Fruit fly (Drosophila melanogaster) whole organism, embryonic: ENCODE measurements around the gene Upf1.

Experiments used
- Aef1 ChIP-seq: fragments of 200-800 bp; sonication (Bioruptor generic); IDR thresholded peaks from 3 replicates; pipeline ENCODE4 v1.3.6; 2022; ENCODE audit warnings: missing biosample characterization, missing genetic modification characterization
- CG11093 ChIP-seq: fragments of 200-800 bp; sonication (Bioruptor generic); IDR thresholded peaks from 3 replicates; pipeline ENCODE4 v1.3.6; 2022; ENCODE audit warnings: missing biosample characterization, missing genetic modification characterization
- CG12299 ChIP-seq: fragments of 200-800 bp; sonication (Bioruptor generic); optimal IDR thresholded peaks from 2 replicates; lab custom pipeline; 2018; ENCODE audit warnings: missing biosample characterization, mild to moderate bottlenecking, missing genetic modification characterization
- CG13894 ChIP-seq: fragments of 200-800 bp; sonication (Bioruptor generic); optimal IDR thresholded peaks from 3 replicates; lab custom pipeline; 2018; ENCODE audit warnings: missing biosample characterization, mild to moderate bottlenecking, missing genetic modification characterization, moderate library complexity
- CG14441 ChIP-seq: fragments of 200-800 bp; sonication (Bioruptor generic); IDR thresholded peaks from 2 replicates; pipeline ENCODE4 v1.3.6; 2022; ENCODE audit warnings: missing biosample characterization, missing genetic modification characterization
- CG15011 ChIP-seq: fragments of 200-800 bp; sonication (Bioruptor generic); optimal IDR thresholded peaks from 3 replicates; lab custom pipeline; 2018; ENCODE audit warnings: missing biosample characterization, mild to moderate bottlenecking, missing genetic modification characterization
- CG17359 ChIP-seq: fragments of 200-800 bp; sonication (Bioruptor generic); optimal IDR thresholded peaks from 3 replicates; lab custom pipeline; 2018; ENCODE audit warnings: missing biosample characterization, mild to moderate bottlenecking, missing genetic modification characterization, moderate library complexity
- CG17802 ChIP-seq: fragments of 200-800 bp; sonication (Bioruptor generic); optimal IDR thresholded peaks from 2 replicates; lab custom pipeline; 2018; ENCODE audit warnings: missing biosample characterization, mild to moderate bottlenecking, missing genetic modification characterization, moderate library complexity
- CG18599 ChIP-seq: fragments of 200-800 bp; sonication (Bioruptor generic); optimal IDR thresholded peaks from 3 replicates; lab custom pipeline; 2017; ENCODE audit warnings: missing biosample characterization, missing genetic modification characterization, mild to moderate bottlenecking, moderate library complexity, missing genetic modification reagents
- CG30431 ChIP-seq: fragments of 200-800 bp; sonication (Bioruptor generic); optimal IDR thresholded peaks from 2 replicates; lab custom pipeline; 2017; ENCODE audit warnings: missing biosample characterization, missing genetic modification characterization
- CG4328 ChIP-seq: fragments of 200-800 bp; sonication (Bioruptor generic); optimal IDR thresholded peaks from 3 replicates; lab custom pipeline; 2017; ENCODE audit warnings: missing biosample characterization, missing genetic modification reagents, missing genetic modification characterization
- CG43689 ChIP-seq: fragments of 200-800 bp; sonication (Bioruptor generic); IDR thresholded peaks from 2 replicates; pipeline ENCODE4 v1.3.6; 2022; ENCODE audit warnings: missing biosample characterization, missing genetic modification characterization
- CG4707 ChIP-seq: fragments of 200-800 bp; sonication (Bioruptor generic); optimal IDR thresholded peaks from 2 replicates; lab custom pipeline; 2018; ENCODE audit warnings: missing biosample characterization, mild to moderate bottlenecking, missing genetic modification characterization, moderate library complexity
- CG4730 ChIP-seq: fragments of 200-800 bp; sonication (Bioruptor generic); IDR thresholded peaks from 2 replicates; pipeline ENCODE4 v1.3.6; 2022; ENCODE audit warnings: missing biosample characterization, missing genetic modification characterization
- CG6654 ChIP-seq: fragments of 200-800 bp; sonication (Bioruptor generic); optimal IDR thresholded peaks from 2 replicates; lab custom pipeline; 2017; ENCODE audit warnings: missing biosample characterization, mild to moderate bottlenecking, missing genetic modification characterization
- CG8924 ChIP-seq: fragments of 200-800 bp; optimal IDR thresholded peaks from 3 replicates; lab custom pipeline; 2019; ENCODE audit warnings: missing biosample characterization, mild to moderate bottlenecking, missing genetic modification characterization, moderate library complexity
- D19A ChIP-seq: fragments of 200-800 bp; optimal IDR thresholded peaks from 3 replicates; lab custom pipeline; 2019; ENCODE audit warnings: missing biosample characterization, mild to moderate bottlenecking, missing genetic modification characterization, moderate library complexity
- Dfd ChIP-seq, 2 experiments: fragments of >200 bp; optimal IDR thresholded peaks; 2 replicates each; lab custom pipeline; 2017; ENCODE audit warnings: missing biosample characterization in 2 of 2, missing genetic modification characterization in 2 of 2
- Elba2 ChIP-seq: fragments of 200-800 bp; sonication (Bioruptor generic); optimal IDR thresholded peaks from 3 replicates; lab custom pipeline; 2016; ENCODE audit warnings: missing biosample characterization, missing genetic modification characterization
- Ets65A ChIP-seq: fragments of 200-800 bp; sonication (Bioruptor generic); peaks from one replicate; lab custom pipeline; 2016; ENCODE audit warnings: missing biosample characterization, missing genetic modification characterization
- Ets97D ChIP-seq: fragments of 200-800 bp; sonication (Bioruptor generic); optimal IDR thresholded peaks from 3 replicates; lab custom pipeline; 2016; ENCODE audit warnings: missing biosample characterization, missing genetic modification characterization
- Fer3 ChIP-seq: fragments of 200-800 bp; sonication (Bioruptor generic); optimal IDR thresholded peaks from 2 replicates; lab custom pipeline; 2018; ENCODE audit warnings: missing biosample characterization, mild to moderate bottlenecking, missing genetic modification characterization, moderate library complexity
- H2.0 ChIP-seq: fragments of 200-800 bp; sonication (Bioruptor generic); IDR thresholded peaks from 2 replicates; pipeline ENCODE4 v1.3.6; 2022; ENCODE audit warnings: missing biosample characterization, missing genetic modification characterization
- Hsf ChIP-seq: fragments of 200-800 bp; sonication (Bioruptor generic); optimal IDR thresholded peaks from 3 replicates; lab custom pipeline; 2016; ENCODE audit warnings: missing biosample characterization, missing genetic modification characterization
- Mes4 ChIP-seq: fragments of 200-800 bp; sonication (Bioruptor generic); optimal IDR thresholded peaks from 2 replicates; lab custom pipeline; 2016; ENCODE audit warnings: missing biosample characterization, missing genetic modification characterization
- Myb ChIP-seq: fragments of 200-800 bp; sonication (Bioruptor generic); optimal IDR thresholded peaks from 2 replicates; lab custom pipeline; 2016; ENCODE audit warnings: missing biosample characterization, missing genetic modification characterization
- Rfx ChIP-seq: fragments of 200-800 bp; sonication (Bioruptor generic); IDR thresholded peaks from 2 replicates; pipeline ENCODE4 v1.3.6; 2022; ENCODE audit warnings: missing biosample characterization, missing genetic modification characterization
- Scr ChIP-seq: fragments of 200-800 bp; sonication (Bioruptor generic); IDR thresholded peaks from 2 replicates; pipeline ENCODE4 v1.3.6; 2022; ENCODE audit warnings: missing biosample characterization, missing genetic modification characterization; ENCODE audit not compliant: partially characterized antibody
- Trl ChIP-seq, 3 experiments: fragments of >200 bp in 2 of 3; fragments of 200-800 bp in 1 of 3; sonication (Bioruptor generic) in 1 of 3; optimal IDR thresholded peaks; 2 replicates in 1 of 3; 3 replicates in 2 of 3; lab custom pipeline; 2016 to 2017; ENCODE audit warnings: missing biosample characterization in 1 of 3, missing genetic modification characterization in 1 of 3
- bigmax ChIP-seq: fragments of 200-800 bp; sonication (Bioruptor generic); optimal IDR thresholded peaks from 2 replicates; lab custom pipeline; 2018; ENCODE audit warnings: missing biosample characterization, mild to moderate bottlenecking, missing genetic modification characterization
- cwo ChIP-seq: fragments of 200-800 bp; sonication (Bioruptor generic); optimal IDR thresholded peaks from 3 replicates; lab custom pipeline; 2017; ENCODE audit warnings: missing biosample characterization, missing genetic modification characterization, mild to moderate bottlenecking, moderate library complexity, missing genetic modification reagents
- en ChIP-seq: fragments of 200-800 bp; sonication (Bioruptor generic); optimal IDR thresholded peaks from 2 replicates; lab custom pipeline; 2016; ENCODE audit warnings: missing biosample characterization, missing genetic modification characterization
- esg ChIP-seq: fragments of 200-800 bp; sonication (Bioruptor generic); conservative IDR thresholded peaks from 2 replicates; pipeline ENCODE4 v1.3.6; 2022; ENCODE audit warnings: missing biosample characterization, missing genetic modification characterization
- gt ChIP-seq: fragments of 200-800 bp; sonication (Bioruptor generic); IDR thresholded peaks from 2 replicates; pipeline ENCODE4 v1.3.6; 2022; ENCODE audit warnings: missing biosample characterization, missing genetic modification characterization
- lab ChIP-seq: fragments of 200-800 bp; sonication (Bioruptor generic); optimal IDR thresholded peaks from 3 replicates; lab custom pipeline; 2017; ENCODE audit warnings: missing biosample characterization, missing genetic modification characterization, mild to moderate bottlenecking, moderate library complexity, missing genetic modification reagents
- mam ChIP-seq: fragments of 200-800 bp; sonication (Bioruptor generic); optimal IDR thresholded peaks from 3 replicates; lab custom pipeline; 2016; ENCODE audit warnings: missing biosample characterization, missing genetic modification characterization
- nau ChIP-seq: fragments of 200-800 bp; sonication (Bioruptor generic); optimal IDR thresholded peaks from 3 replicates; lab custom pipeline; 2017; ENCODE audit warnings: missing biosample characterization, mild to moderate bottlenecking, missing genetic modification characterization, missing genetic modification reagents
- onecut ChIP-seq: fragments of 200-800 bp; sonication (Bioruptor generic); IDR thresholded peaks from 2 replicates; pipeline ENCODE4 v1.3.6; 2022; ENCODE audit warnings: missing biosample characterization, missing genetic modification characterization
- p53 ChIP-seq: fragments of 200-800 bp; sonication (Bioruptor generic); optimal IDR thresholded peaks from 2 replicates; lab custom pipeline; 2016; ENCODE audit warnings: missing biosample characterization, missing genetic modification characterization
- rib ChIP-seq: fragments of 200-800 bp; sonication (Bioruptor generic); IDR thresholded peaks from 2 replicates; pipeline ENCODE4 v1.3.6; 2022; ENCODE audit warnings: missing biosample characterization, missing genetic modification characterization
- run ChIP-seq: fragments of 200-800 bp; sonication (Bioruptor generic); optimal IDR thresholded peaks from 3 replicates; lab custom pipeline; 2018; ENCODE audit warnings: missing biosample characterization, mild to moderate bottlenecking, missing genetic modification characterization
- sens ChIP-seq: fragments of 200-800 bp; sonication (Bioruptor generic); peaks from one replicate; lab custom pipeline; 2016; ENCODE audit warnings: missing biosample characterization, missing genetic modification characterization
- seq ChIP-seq: fragments of 200-800 bp; sonication (Bioruptor generic); IDR thresholded peaks from 2 replicates; pipeline ENCODE4 v1.3.6; 2022; ENCODE audit warnings: missing biosample characterization, missing genetic modification characterization
- vnd ChIP-seq: fragments of 200-800 bp; sonication (Bioruptor generic); IDR thresholded peaks from 3 replicates; pipeline ENCODE4 v1.3.6; 2022; ENCODE audit warnings: missing biosample characterization, missing genetic modification characterization; ENCODE audit not compliant: partially characterized antibody
- vvl ChIP-seq: fragments of 200-800 bp; sonication (Bioruptor generic); IDR thresholded peaks from 2 replicates; pipeline ENCODE4 v1.3.6; 2022; ENCODE audit warnings: missing biosample characterization, missing genetic modification characterization
- zen ChIP-seq: fragments of 200-800 bp; sonication (Bioruptor generic); optimal IDR thresholded peaks from 3 replicates; lab custom pipeline; 2018; ENCODE audit warnings: missing biosample characterization, mild to moderate bottlenecking, missing genetic modification characterization, moderate library complexity

The Upf1 gene

DNA sequence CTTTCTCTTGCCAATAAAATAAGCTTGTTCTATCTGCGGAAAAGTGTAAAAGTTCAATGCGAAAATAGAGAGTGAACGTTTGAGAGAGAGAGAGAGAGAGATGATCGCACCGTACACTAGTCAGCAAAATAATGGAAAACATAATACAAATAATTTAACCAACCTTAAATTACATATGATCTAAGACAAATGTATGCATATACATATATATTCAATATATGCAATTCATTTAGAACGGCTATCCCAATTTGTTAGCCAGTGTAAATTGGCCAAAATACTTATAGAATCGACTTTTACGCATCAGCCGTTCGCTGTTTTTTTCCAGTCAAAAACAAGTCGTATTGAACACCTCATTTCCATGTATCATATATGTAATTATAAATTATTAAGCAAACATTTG lies 20.0 kb upstream of the Upf1 start (continued):
- TF ChIP-seq rib (GFP tag; lab: Robert Waterston, UW) (no peak), Rfx (GFP tag; lab: Robert Waterston, UW) (peak; percentile 90), gt (GFP tag; lab: Robert Waterston, UW) (no peak), CG4730 (GFP tag; lab: Robert Waterston, UW) (no peak), Dfd (GFP tag; optimal IDR thresholded peaks at IDR 0.05; lab: Kevin White, UChicago) (no peak), Hsf (no peak), Scr (GFP tag; lab: Robert Waterston, UW) (no peak), CG6654 (GFP tag; lab: Kevin White, UChicago) (no peak)
- TF ChIP-seq, all 482 proteins: peak for 154

DNA sequence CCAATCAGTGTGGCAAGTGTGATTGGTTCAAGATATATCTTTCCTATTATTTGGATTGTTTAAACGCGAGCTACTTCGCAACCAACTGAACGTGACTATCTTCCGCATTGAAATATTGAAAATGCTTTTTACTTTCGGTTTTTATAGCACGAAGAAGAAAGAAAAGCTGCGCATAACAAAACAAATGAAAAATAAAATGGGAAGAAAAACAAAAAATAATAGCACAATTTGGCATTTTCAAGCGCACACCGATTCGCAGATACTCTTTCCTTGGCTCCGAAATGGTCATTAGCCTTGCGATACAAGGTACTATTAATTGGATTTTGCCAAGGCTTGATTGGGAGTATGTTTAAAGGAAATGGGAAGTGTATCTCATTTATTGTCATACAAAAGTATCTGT lies 19.4 kb upstream of the Upf1 start, which contains the start of gene Sclp:
Gene Sclp, minus strand, starts transcription at position 101 of the 400 bp plus-strand sequence.
- TF ChIP-seq zen: no peak
- TF ChIP-seq D19A (tag; lab: Kevin White, UChicago): peak; percentile 75
- TF ChIP-seq seq (GFP tag; lab: Robert Waterston, UW): no peak

DNA sequence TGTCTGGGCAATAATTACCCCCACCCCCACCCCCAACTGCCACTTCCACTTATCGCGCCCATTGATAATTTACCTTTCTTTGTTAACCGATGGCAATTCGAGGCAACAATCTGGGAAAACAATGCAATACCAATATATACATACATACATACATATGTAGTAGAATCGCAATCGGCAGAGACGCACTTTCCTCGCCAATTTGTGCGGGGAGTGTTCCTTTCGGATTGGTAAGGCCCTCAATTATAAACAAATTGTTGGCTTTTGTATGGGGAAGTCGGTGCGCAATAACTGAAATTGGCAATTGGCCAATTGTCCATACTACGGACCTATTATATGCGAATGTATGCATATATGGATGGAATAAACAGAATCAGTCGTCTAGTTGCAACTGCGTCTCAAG lies 18.5 kb upstream of the Upf1 start:
- TF ChIP-seq vnd (GFP tag; lab: Robert Waterston, UW) (no peak), CG4328 (GFP tag; lab: Kevin White, UChicago) (no peak), CG30431 (GFP tag; lab: Kevin White, UChicago) (no peak), Ets65A (GFP tag; lab: Kevin White, UChicago) (peak; percentile 51), onecut (GFP tag; lab: Robert Waterston, UW) (no peak)

DNA sequence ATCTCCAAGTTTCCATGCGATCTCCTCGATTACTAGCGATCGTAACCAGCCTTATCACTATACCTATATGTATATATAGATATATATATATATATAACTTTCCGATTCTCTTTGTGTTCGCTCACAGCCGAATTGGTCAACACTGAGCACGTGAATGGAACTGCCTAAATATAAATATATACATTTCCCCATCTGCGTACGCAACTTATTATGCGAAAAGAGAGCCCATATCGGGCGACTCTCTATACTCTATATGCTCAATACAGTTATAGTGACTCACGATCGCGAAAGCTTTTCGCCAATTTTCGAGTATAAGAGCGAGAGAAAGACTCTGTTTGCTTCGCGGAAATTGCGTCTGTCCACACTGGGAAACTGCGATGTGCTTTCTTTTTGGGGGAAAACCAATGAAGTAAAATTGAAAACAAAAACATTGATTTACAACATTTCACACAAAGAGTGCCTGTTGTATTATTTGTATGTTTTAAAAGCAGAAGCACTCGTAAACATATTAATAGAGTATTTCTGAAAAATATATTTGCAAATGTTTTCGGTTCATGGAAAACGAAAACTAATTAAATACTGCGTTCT lies 17.6 kb upstream of the Upf1 start:
- TF ChIP-seq CG17802 (peak; percentile 14), CG18599 (GFP tag; lab: Kevin White, UChicago) (peak; percentile 7), mam (no peak), CG4707 (GFP tag; lab: Kevin White, UChicago) (no peak), CG12299 (no peak), Hsf (no peak), CG8924 (tag; lab: Kevin White, UChicago) (no peak), Trl (optimal IDR thresholded peaks at IDR 0.05; lab: Kevin White, UChicago) (peak; percentile 18 to 60), Trl (GFP tag; optimal IDR thresholded peaks at IDR 0.05; lab: Kevin White, UChicago) (no peak), esg (GFP tag; lab: Robert Waterston, UW) (no peak), CG11093 (no peak), CG13894 (peak; percentile 35), en (no peak), lab (peak; percentile 31), H2.0 (GFP tag; lab: Robert Waterston, UW) (no peak), sens (GFP tag; lab: Kevin White, UChicago) (peak; percentile 68), cwo (GFP tag; lab: Kevin White, UChicago) (peak; percentile 88), Fer3 (tag; lab: Kevin White, UChicago) (no peak), vvl (GFP tag; lab: Robert Waterston, UW) (peak; percentile 30; the same call in 1 of the 2 replicates)

DNA sequence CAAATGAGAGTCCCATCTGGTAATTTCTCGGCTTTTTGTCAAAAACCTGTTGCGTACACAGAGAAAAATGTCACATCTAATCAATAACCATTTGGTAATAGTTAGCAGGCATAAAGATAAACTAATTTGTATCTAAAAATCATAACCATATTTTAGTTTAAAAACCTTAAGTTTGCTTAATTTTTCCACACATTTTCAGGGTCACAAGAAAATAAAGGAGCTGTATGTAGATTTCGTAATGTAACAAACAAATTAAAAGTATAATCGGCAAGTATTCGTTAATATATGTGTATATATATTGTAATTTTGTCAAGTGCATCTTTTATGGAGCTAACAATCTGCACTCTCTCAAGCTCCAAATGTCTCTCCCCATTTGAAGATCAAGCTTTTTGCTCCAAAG lies 15.8 kb upstream of the Upf1 start:
- peak; percentile 87 for TF ChIP-seq nau (GFP tag; lab: Kevin White, UChicago)
- peak; percentile 93 for TF ChIP-seq CG17359 (tag; lab: Kevin White, UChicago)
- TF ChIP-seq Ets97D (GFP tag; lab: Kevin White, UChicago): peak; percentile 26
- TF ChIP-seq run (tag; lab: Kevin White, UChicago): peak; percentile 88
- TF ChIP-seq Elba2 (GFP tag; lab: Kevin White, UChicago): no peak
- peak; percentile 77 for TF ChIP-seq Aef1 (GFP tag; lab: Robert Waterston, UW)
- TF ChIP-seq bigmax (GFP tag; lab: Kevin White, UChicago): no peak
- TF ChIP-seq CG14441 (GFP tag; lab: Robert Waterston, UW): peak; percentile 86
- TF ChIP-seq CG15011 (GFP tag; lab: Kevin White, UChicago): peak; percentile 81
- 0 out of 2 replicates have a peak, but pooled peaks have one; percentile 40 for TF ChIP-seq CG43689
- peak; percentile 32 for TF ChIP-seq Myb (GFP tag; lab: Kevin White, UChicago)
- no peak for TF ChIP-seq p53 (GFP tag; lab: Kevin White, UChicago)
- peak; percentile 57 for TF ChIP-seq Mes4
